Fruit fly (Drosophila melanogaster): Measurements from ENCODE around the gene PIG-P.
A peak's percentile ranks its signal among the peaks of the same experiment; 100 is the strongest.

Gene PIG-P

DNA sequence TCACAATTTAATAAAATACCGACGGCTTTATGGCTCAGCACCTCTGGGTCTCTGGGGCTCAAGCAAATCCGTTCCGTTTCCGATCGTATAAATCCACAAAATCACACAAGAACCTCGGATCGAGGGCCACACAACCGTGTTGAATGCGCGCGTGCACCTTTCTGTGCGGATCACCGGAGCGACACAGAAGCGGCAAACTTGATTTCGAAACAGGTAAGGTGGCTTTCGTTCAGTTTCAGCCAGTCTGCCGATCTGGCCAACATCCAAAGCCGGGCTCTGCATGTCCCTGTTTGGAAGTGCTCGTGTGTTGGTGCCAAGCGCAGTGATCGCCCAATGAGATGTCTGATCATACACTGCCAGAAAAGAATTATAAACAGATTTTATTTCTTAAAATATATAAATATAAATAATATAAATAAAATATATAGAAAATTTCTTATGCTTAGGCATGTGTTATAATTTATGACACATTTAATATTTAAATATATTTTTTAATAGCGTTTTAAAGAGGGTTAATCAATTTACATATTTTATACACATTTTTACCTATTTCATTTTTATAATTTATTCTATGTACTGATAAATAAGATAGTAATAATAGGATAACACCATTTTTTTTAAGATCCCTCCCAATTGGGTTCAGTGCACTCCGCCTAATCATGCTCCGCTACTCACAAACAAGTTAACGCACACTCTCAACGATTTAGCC is 40.6 kb upstream of the PIG-P start, which contains the start of gene dysf (continued):
- no peak for TF ChIP-seq chif (GFP tag; optimal IDR thresholded peaks at IDR 0.05)
- no peak for TF ChIP-seq CG1792 (GFP tag; optimal IDR thresholded peaks at IDR 0.05)
- no peak for TF ChIP-seq Vsx1 (GFP tag; optimal IDR thresholded peaks at IDR 0.05)
- no peak for TF ChIP-seq CG4282 (GFP tag; optimal IDR thresholded peaks at IDR 0.05)
- peak; percentile 87 for TF ChIP-seq dmrt11E (tag; optimal IDR thresholded peaks at IDR 0.05)
- no peak for TF ChIP-seq bigmax (GFP tag; optimal IDR thresholded peaks at IDR 0.05)
- no peak for TF ChIP-seq ftz-f1 (GFP tag; optimal IDR thresholded peaks at IDR 0.05)
- peak; percentile 94 for TF ChIP-seq CG17361 (GFP tag; IDR thresholded peaks at IDR 0.05)
- peak; percentile 58 for TF ChIP-seq CG4424 (GFP tag; optimal IDR thresholded peaks at IDR 0.05)
- peak; percentile 60 for TF ChIP-seq CG1602 (GFP tag; optimal IDR thresholded peaks at IDR 0.05)
- TF ChIP-seq CG12391 (tag; optimal IDR thresholded peaks at IDR 0.05) = peak; percentile 77
- TF ChIP-seq NFAT (GFP tag; IDR thresholded peaks at IDR 0.05) = no peak
- TF ChIP-seq CG1233 (GFP tag; optimal IDR thresholded peaks at IDR 0.05) = peak; percentile 55
- TF ChIP-seq CG16779 (GFP tag; IDR thresholded peaks at IDR 0.05) = no peak
- no peak for TF ChIP-seq CG15073 (GFP tag; optimal IDR thresholded peaks at IDR 0.05)
- TF ChIP-seq lola (GFP tag; optimal IDR thresholded peaks at IDR 0.05) = peak in 1 of 3 experiments; percentile 89
- TF ChIP-seq stc (GFP tag; IDR thresholded peaks at IDR 0.05) = peak; percentile 45; the same call in 1 of the 2 replicates
- TF ChIP-seq Ptx1 (GFP tag; IDR thresholded peaks at IDR 0.05) = peak; percentile 63; the same call in 1 of the 2 replicates
- TF ChIP-seq Aef1 (GFP tag; IDR thresholded peaks at IDR 0.05) = peak; percentile 27; the same call in 1 of the 3 replicates
- TF ChIP-seq CG30403 (GFP tag; optimal IDR thresholded peaks at IDR 0.05) = peak; percentile 51
- TF ChIP-seq CG16813 (GFP tag; IDR thresholded peaks at IDR 0.05; ENCODE audit: partially characterized antibody) = no peak
- no peak for TF ChIP-seq CG11093 (GFP tag; IDR thresholded peaks at IDR 0.05)
- 0 out of 3 replicates have a peak, but pooled peaks have one; percentile 11 for TF ChIP-seq Dbx (GFP tag; IDR thresholded peaks at IDR 0.05)
- TF ChIP-seq CG12104 (GFP tag; optimal IDR thresholded peaks at IDR 0.05) = peak; percentile 14
- peak in 1 of 2 experiments; percentile 83 for TF ChIP-seq Hr51 (GFP tag; optimal IDR thresholded peaks at IDR 0.05)
- TF ChIP-seq CG8765 (GFP tag; IDR thresholded peaks at IDR 0.05) = no peak
- TF ChIP-seq Deaf1 (tag; optimal IDR thresholded peaks at IDR 0.05) = peak; percentile 59
- peak; percentile 3 for TF ChIP-seq CG10462 (GFP tag; optimal IDR thresholded peaks at IDR 0.05)
- TF ChIP-seq D (optimal IDR thresholded peaks at IDR 0.05) = no peak
- peak; percentile 56 for TF ChIP-seq D (GFP tag; optimal IDR thresholded peaks at IDR 0.05)

DNA sequence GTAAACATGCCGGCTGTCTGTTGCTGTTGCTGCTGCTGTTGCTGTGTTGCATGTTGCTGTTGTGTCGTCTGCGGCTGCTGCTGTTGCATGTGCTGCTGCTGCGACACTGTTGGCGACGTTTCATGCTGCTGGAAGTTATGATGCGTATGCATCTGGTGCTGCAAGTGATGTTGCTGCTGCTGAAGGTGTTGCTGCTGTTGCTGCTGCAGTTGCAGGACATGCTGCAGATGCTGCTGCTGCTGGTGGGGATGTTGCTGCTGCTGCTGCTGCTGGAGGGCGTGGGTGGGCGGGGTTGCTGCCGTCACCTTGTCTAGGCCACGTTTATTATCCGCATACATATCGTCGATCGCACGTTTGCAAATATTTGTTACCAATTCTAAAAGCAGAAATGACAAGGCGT is 38.2 kb upstream of the PIG-P start:
- TF ChIP-seq CG2889 (GFP tag; IDR thresholded peaks at IDR 0.05) (no peak), CG17328 (GFP tag; IDR thresholded peaks at IDR 0.05) (no peak), CG11085 (GFP tag; IDR thresholded peaks at IDR 0.05) (no peak), Neu2 (GFP tag; optimal IDR thresholded peaks at IDR 0.05; ENCODE audit: borderline replicate concordance) (no peak), CG18011 (GFP tag; optimal IDR thresholded peaks at IDR 0.05) (no peak), NFAT (GFP tag; IDR thresholded peaks at IDR 0.05) (0 out of 2 replicates have a peak, but pooled peaks have one; percentile 13), dysf (GFP tag; IDR thresholded peaks at IDR 0.05) (peak; percentile 28; the same call in 1 of the 3 replicates), CG9215 (GFP tag; IDR thresholded peaks at IDR 0.05) (0 out of 2 replicates have a peak, but pooled peaks have one; percentile 25), dan (GFP tag; IDR thresholded peaks at IDR 0.05) (0 out of 2 replicates have a peak, but pooled peaks have one; percentile 11), ftz-f1 (GFP tag; optimal IDR thresholded peaks at IDR 0.05) (no peak)

dm6 chr3R:26095551-26095950 is 37.5 kb upstream of the PIG-P start:
- TF ChIP-seq CG12942 (GFP tag; optimal IDR thresholded peaks at IDR 0.05) = no peak
- TF ChIP-seq CG13296 (GFP tag; optimal IDR thresholded peaks at IDR 0.05) = no peak
- no peak for TF ChIP-seq CG10543 (GFP tag; optimal IDR thresholded peaks at IDR 0.05)
- no peak for TF ChIP-seq onecut (GFP tag; IDR thresholded peaks at IDR 0.05)
- no peak for TF ChIP-seq CG8944 (GFP tag; optimal IDR thresholded peaks at IDR 0.05)
- TF ChIP-seq CG9727 (GFP tag; optimal IDR thresholded peaks at IDR 0.05) = no peak
- TF ChIP-seq CG1832 (GFP tag; optimal IDR thresholded peaks at IDR 0.05) = no peak
- TF ChIP-seq E2f2 (GFP tag; IDR thresholded peaks at IDR 0.05) = no peak
- TF ChIP-seq lmd (GFP tag; IDR thresholded peaks at IDR 0.05) = no peak
- TF ChIP-seq sens-2 (GFP tag; IDR thresholded peaks at IDR 0.05) = no peak
- no peak for TF ChIP-seq nom (GFP tag; optimal IDR thresholded peaks at IDR 0.05)
- no peak for TF ChIP-seq CG8089 (GFP tag; optimal IDR thresholded peaks at IDR 0.05)
- no peak for TF ChIP-seq chif (GFP tag; optimal IDR thresholded peaks at IDR 0.05)

All from whole organism, embryonic.